Fruit fly (Drosophila melanogaster) whole organism, embryonic: ENCODE results near the gene CG13138.

Experiments
- Aef1 ChIP-seq: fragments of 200-800 bp; sonication (Bioruptor generic); IDR thresholded peaks from 3 replicates; pipeline ENCODE4 v1.3.6; 2022; ENCODE audit warnings: missing biosample characterization, missing genetic modification characterization
- Bdp1 ChIP-seq: fragments of 200-800 bp; sonication (Bioruptor generic); optimal IDR thresholded peaks from 3 replicates; lab custom pipeline; 2016; ENCODE audit warnings: missing biosample characterization, missing genetic modification characterization
- CG10209 ChIP-seq: fragments of 200-800 bp; sonication (Bioruptor generic); optimal IDR thresholded peaks from 3 replicates; lab custom pipeline; 2017; ENCODE audit warnings: missing biosample characterization, mild to moderate bottlenecking, missing genetic modification characterization, missing genetic modification reagents
- CG10979 ChIP-seq: fragments of 200-800 bp; sonication (Bioruptor generic); optimal IDR thresholded peaks from 2 replicates; lab custom pipeline; 2018; ENCODE audit warnings: missing biosample characterization, mild to moderate bottlenecking, missing genetic modification characterization, moderate library complexity
- CG11560 ChIP-seq: fragments of 200-800 bp; sonication (Bioruptor generic); IDR thresholded peaks from 3 replicates; pipeline ENCODE4 v1.3.6; 2022; ENCODE audit warnings: missing biosample characterization, missing genetic modification characterization
- CG11723 ChIP-seq: fragments of 200-800 bp; sonication (Bioruptor generic); optimal IDR thresholded peaks from 2 replicates; lab custom pipeline; 2017; ENCODE audit warnings: missing biosample characterization, mild to moderate bottlenecking, missing genetic modification characterization
- CG14860 ChIP-seq: fragments of 200-800 bp; sonication (Bioruptor generic); IDR thresholded peaks from 3 replicates; pipeline ENCODE4 v1.3.6; 2022; ENCODE audit warnings: missing biosample characterization, missing genetic modification characterization; ENCODE audit not compliant: partially characterized antibody
- CG17829 ChIP-seq: fragments of 200-800 bp; optimal IDR thresholded peaks from 2 replicates; lab custom pipeline; 2019; ENCODE audit warnings: missing biosample characterization, mild to moderate bottlenecking, missing genetic modification characterization, moderate library complexity
- CG1792 ChIP-seq: fragments of 200-800 bp; sonication (Bioruptor generic); optimal IDR thresholded peaks from 2 replicates; lab custom pipeline; 2016; ENCODE audit warnings: missing biosample characterization, missing genetic modification characterization
- CG2129 ChIP-seq: fragments of 200-800 bp; sonication (Bioruptor generic); IDR thresholded peaks from 2 replicates; pipeline ENCODE4 v1.3.6; 2022; ENCODE audit warnings: missing biosample characterization, missing genetic modification characterization; ENCODE audit not compliant: partially characterized antibody
- CG2202 ChIP-seq: fragments of 200-800 bp; sonication (Bioruptor generic); optimal IDR thresholded peaks from 2 replicates; lab custom pipeline; 2018; ENCODE audit warnings: missing biosample characterization, mild to moderate bottlenecking, missing genetic modification characterization
- CG3995 ChIP-seq: fragments of 200-800 bp; sonication (Bioruptor generic); optimal IDR thresholded peaks from 3 replicates; lab custom pipeline; 2016; ENCODE audit warnings: missing biosample characterization, missing genetic modification characterization
- CG6683 ChIP-seq: fragments of 200-800 bp; sonication (Bioruptor generic); optimal IDR thresholded peaks from 2 replicates; lab custom pipeline; 2017; ENCODE audit warnings: missing biosample characterization, mild to moderate bottlenecking, missing genetic modification characterization, missing genetic modification reagents
- CG6689 ChIP-seq: fragments of 200-800 bp; sonication (Bioruptor generic); IDR thresholded peaks from 2 replicates; pipeline ENCODE4 v1.3.6; 2022; ENCODE audit warnings: missing biosample characterization, missing genetic modification characterization
- CG7786 ChIP-seq: fragments of 200-800 bp; sonication (Bioruptor generic); optimal IDR thresholded peaks from 2 replicates; lab custom pipeline; 2016; ENCODE audit warnings: missing biosample characterization, missing genetic modification characterization
- CG8281 ChIP-seq: fragments of 200-800 bp; sonication (Bioruptor generic); optimal IDR thresholded peaks from 2 replicates; lab custom pipeline; 2018; ENCODE audit warnings: missing biosample characterization, mild to moderate bottlenecking, missing genetic modification characterization, moderate library complexity
- CoRest ChIP-seq: fragments of 200-800 bp; sonication (Bioruptor generic); optimal IDR thresholded peaks from 3 replicates; lab custom pipeline; 2018; ENCODE audit warnings: missing biosample characterization, mild to moderate bottlenecking, missing genetic modification characterization, moderate library complexity
- Ets97D ChIP-seq: fragments of 200-800 bp; sonication (Bioruptor generic); optimal IDR thresholded peaks from 3 replicates; lab custom pipeline; 2016; ENCODE audit warnings: missing biosample characterization, missing genetic modification characterization
- Fer3 ChIP-seq: fragments of 200-800 bp; sonication (Bioruptor generic); optimal IDR thresholded peaks from 2 replicates; lab custom pipeline; 2018; ENCODE audit warnings: missing biosample characterization, mild to moderate bottlenecking, missing genetic modification characterization, moderate library complexity
- GATAe ChIP-seq: fragments of 200-800 bp; sonication (Bioruptor generic); conservative IDR thresholded peaks from 2 replicates; pipeline ENCODE4 v1.3.6; 2022; ENCODE audit warnings: missing biosample characterization, missing genetic modification characterization
- HLH3B ChIP-seq: fragments of 200-800 bp; sonication (Bioruptor generic); IDR thresholded peaks from 2 replicates; pipeline ENCODE4 v1.3.6; 2022; ENCODE audit warnings: missing biosample characterization, missing genetic modification characterization
- HLH54F ChIP-seq: fragments of 200-800 bp; sonication (Bioruptor generic); optimal IDR thresholded peaks from 3 replicates; lab custom pipeline; 2016; ENCODE audit warnings: missing biosample characterization, missing genetic modification characterization
- Lpt ChIP-seq: fragments of >200 bp; optimal IDR thresholded peaks from 2 replicates; lab custom pipeline; 2018; ENCODE audit warnings: missing biosample characterization, missing genetic modification characterization
- Meics ChIP-seq: fragments of 200-800 bp; sonication (Bioruptor generic); optimal IDR thresholded peaks from 2 replicates; lab custom pipeline; 2017; ENCODE audit warnings: missing biosample characterization, mild to moderate bottlenecking, missing genetic modification characterization
- NFAT ChIP-seq: fragments of 200-800 bp; sonication (Bioruptor generic); IDR thresholded peaks from 2 replicates; pipeline ENCODE4 v1.3.6; 2022; ENCODE audit warnings: missing biosample characterization, missing genetic modification characterization
- Nf-YB ChIP-seq: fragments of 200-800 bp; sonication (Bioruptor generic); optimal IDR thresholded peaks from 3 replicates; lab custom pipeline; 2019; ENCODE audit warnings: missing biosample characterization, mild to moderate bottlenecking, missing genetic modification characterization, moderate library complexity
- Sox102F ChIP-seq: fragments of 200-800 bp; sonication (Bioruptor generic); optimal IDR thresholded peaks from 2 replicates; lab custom pipeline; 2018; ENCODE audit warnings: missing biosample characterization, mild to moderate bottlenecking, missing genetic modification characterization, moderate library complexity
- Usf ChIP-seq: fragments of 200-800 bp; sonication (Bioruptor generic); optimal IDR thresholded peaks from 2 replicates; lab custom pipeline; 2017; ENCODE audit warnings: missing genotype, missing biosample characterization, missing genetic modification characterization
- ara ChIP-seq: fragments of 200-800 bp; sonication (Bioruptor generic); IDR thresholded peaks from 2 replicates; pipeline ENCODE4 v1.3.6; 2022; ENCODE audit warnings: missing biosample characterization, missing genetic modification characterization
- az2 ChIP-seq: fragments of 200-800 bp; sonication (Bioruptor generic); optimal IDR thresholded peaks from 3 replicates; lab custom pipeline; 2016; ENCODE audit warnings: missing biosample characterization, missing genetic modification characterization
- bigmax ChIP-seq: fragments of 200-800 bp; sonication (Bioruptor generic); optimal IDR thresholded peaks from 2 replicates; lab custom pipeline; 2018; ENCODE audit warnings: missing biosample characterization, mild to moderate bottlenecking, missing genetic modification characterization
- bowl ChIP-seq: fragments of 200-800 bp; sonication (Bioruptor generic); IDR thresholded peaks from 2 replicates; pipeline ENCODE4 v1.3.6; 2022; ENCODE audit warnings: missing biosample characterization, missing genetic modification characterization
- br ChIP-seq: fragments of >200 bp; optimal IDR thresholded peaks from 2 replicates; lab custom pipeline; 2017
- ci ChIP-seq: fragments of 200-800 bp; sonication (Bioruptor generic); IDR thresholded peaks from 3 replicates; pipeline ENCODE4 v1.3.6; 2022; ENCODE audit warnings: missing biosample characterization, missing genetic modification characterization
- danr ChIP-seq: fragments of 200-800 bp; sonication (Bioruptor generic); IDR thresholded peaks from 2 replicates; pipeline ENCODE4 v1.3.6; 2022; ENCODE audit warnings: missing biosample characterization, missing genetic modification characterization
- dpn ChIP-seq, 2 experiments: fragments of 200-800 bp; sonication (Bioruptor generic); optimal IDR thresholded peaks; 3 replicates each; lab custom pipeline; 2016; ENCODE audit warnings: missing biosample characterization in 2 of 2, missing genetic modification characterization in 2 of 2
- dysf ChIP-seq: fragments of 200-800 bp; sonication (Bioruptor generic); IDR thresholded peaks from 3 replicates; pipeline ENCODE4 v1.3.6; 2022; ENCODE audit warnings: missing biosample characterization, missing genetic modification characterization
- gfzf ChIP-seq: fragments of 200-800 bp; sonication (Bioruptor generic); optimal IDR thresholded peaks from 2 replicates; lab custom pipeline; 2016; ENCODE audit warnings: missing biosample characterization, mild to moderate bottlenecking, missing genetic modification characterization, moderate library complexity
- inv ChIP-seq: fragments of 200-800 bp; sonication (Bioruptor generic); IDR thresholded peaks from 2 replicates; pipeline ENCODE4 v1.3.6; 2022; ENCODE audit warnings: missing biosample characterization, missing genetic modification characterization; ENCODE audit not compliant: partially characterized antibody
- jigr1 ChIP-seq: fragments of 200-800 bp; sonication (Bioruptor generic); IDR thresholded peaks from 3 replicates; pipeline ENCODE4 v1.3.6; 2022; ENCODE audit warnings: missing biosample characterization, missing genetic modification characterization
- pb ChIP-seq: fragments of 200-800 bp; sonication (Bioruptor generic); optimal IDR thresholded peaks from 3 replicates; lab custom pipeline; 2016; ENCODE audit warnings: missing biosample characterization, missing genetic modification characterization
- pfk ChIP-seq: fragments of 200-800 bp; sonication (Bioruptor generic); optimal IDR thresholded peaks from 2 replicates; lab custom pipeline; 2018; ENCODE audit warnings: missing biosample characterization, mild to moderate bottlenecking, missing genetic modification characterization, moderate library complexity
- prd ChIP-seq, 3 experiments: fragments of >200 bp in 2 of 3; fragments of 200-800 bp in 1 of 3; sonication (Bioruptor generic) in 1 of 3; optimal IDR thresholded peaks in 2 of 3; IDR thresholded peaks in 1 of 3; 2 replicates in 2 of 3; 3 replicates in 1 of 3; pipeline versions ENCODE4 v1.3.6 to Lab custom; 2017 to 2022; ENCODE audit warnings: missing biosample characterization in 1 of 3, missing genetic modification characterization in 1 of 3
- pros ChIP-seq: fragments of 200-800 bp; sonication (Bioruptor generic); optimal IDR thresholded peaks from 3 replicates; lab custom pipeline; 2019; ENCODE audit warnings: missing biosample characterization, mild to moderate bottlenecking, missing genetic modification characterization, moderate library complexity
- sens ChIP-seq: fragments of 200-800 bp; sonication (Bioruptor generic); peaks from one replicate; lab custom pipeline; 2016; ENCODE audit warnings: missing biosample characterization, missing genetic modification characterization
- sim ChIP-seq: fragments of 200-800 bp; sonication (Bioruptor generic); IDR thresholded peaks from 2 replicates; pipeline ENCODE4 v1.3.6; 2022; ENCODE audit warnings: missing biosample characterization, missing genetic modification characterization
- sima ChIP-seq: fragments of 200-800 bp; sonication (Bioruptor generic); optimal IDR thresholded peaks from 2 replicates; lab custom pipeline; 2016; ENCODE audit warnings: missing biosample characterization, missing genetic modification characterization
- tio ChIP-seq: fragments of 200-800 bp; sonication (Bioruptor generic); optimal IDR thresholded peaks from 2 replicates; lab custom pipeline; 2017; ENCODE audit warnings: missing biosample characterization, missing genetic modification characterization, inconsistent platforms
- zen2 ChIP-seq: fragments of 200-800 bp; sonication (Bioruptor generic); IDR thresholded peaks from 3 replicates; pipeline ENCODE4 v1.3.6; 2022; ENCODE audit warnings: missing biosample characterization, missing genetic modification characterization; ENCODE audit not compliant: partially characterized antibody
- zfh1 ChIP-seq: fragments of 200-800 bp; sonication (Bioruptor generic); IDR thresholded peaks from 3 replicates; pipeline ENCODE4 v1.3.6; 2022; ENCODE audit warnings: missing biosample characterization, missing genetic modification characterization

Gene CG13138

DNA sequence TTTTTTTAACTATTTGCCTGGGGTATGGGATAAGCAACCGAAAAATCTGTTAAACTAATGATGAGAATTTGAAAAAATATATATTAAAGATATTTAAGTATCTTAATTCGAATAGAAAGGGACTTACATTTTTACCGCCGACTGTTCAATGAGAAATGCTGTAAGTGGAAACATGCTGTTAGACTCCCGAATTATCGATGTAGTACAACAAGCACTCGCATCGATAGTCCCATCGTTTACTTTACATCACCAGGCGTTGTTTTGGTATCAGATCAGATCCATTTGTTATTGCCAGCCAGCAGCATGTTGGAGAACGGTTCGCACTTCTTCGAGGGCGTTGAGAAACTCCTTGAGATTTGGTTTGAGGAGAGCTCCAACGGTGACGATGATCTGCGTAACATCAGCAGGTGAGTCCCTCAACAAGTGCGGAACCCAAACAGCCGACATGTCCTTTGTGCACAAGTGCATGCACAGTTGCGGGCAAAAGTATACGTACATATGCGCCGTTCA lies 37.4 kb upstream of the CG13138 start, which contains the start of gene SamDC (continued):
- TF ChIP-seq CG7786 (GFP tag; lab: Kevin White, UChicago) (peak; percentile 16), ci (GFP tag; lab: Robert Waterston, UW) (peak; percentile 66; the same call in 2 of the 3 replicates), Meics (peak; percentile 25), CG3995 (GFP tag; lab: Kevin White, UChicago) (peak; percentile 8), HLH3B (peak; percentile 52; the same call in 1 of the 2 replicates), HLH54F (GFP tag; lab: Kevin White, UChicago) (peak; percentile 23), Usf (GFP tag; lab: Kevin White, UChicago) (no peak), bigmax (peak; percentile 46), gfzf (GFP tag; lab: Kevin White, UChicago) (peak; percentile 35), ara (GFP tag; lab: Robert Waterston, UW) (peak; percentile 58; the same call in 1 of the 2 replicates), inv (GFP tag; lab: Robert Waterston, UW) (peak; percentile 81), CG8281 (tag; lab: Kevin White, UChicago) (no peak), Lpt (GFP tag; lab: Kevin White, UChicago) (no peak), CoRest (tag; lab: Kevin White, UChicago) (peak; percentile 66), CG17829 (tag; lab: Kevin White, UChicago) (peak; percentile 37), CG10209 (GFP tag; lab: Kevin White, UChicago) (peak; percentile 36), pros (GFP tag; lab: Kevin White, UChicago) (peak; percentile 14), Nf-YB (GFP tag; lab: Kevin White, UChicago) (peak; percentile 4), zen2 (GFP tag; lab: Robert Waterston, UW) (no peak; the same call in 2 of the 3 replicates), pb (GFP tag; lab: Kevin White, UChicago) (peak; percentile 39), CG6683 (no peak), GATAe (GFP tag; lab: Robert Waterston, UW) (no peak), danr (no peak), CG2202 (tag; lab: Kevin White, UChicago) (no peak), CG10979 (tag; lab: Kevin White, UChicago) (peak; percentile 16), CG1792 (GFP tag; lab: Kevin White, UChicago) (no peak), Bdp1 (GFP tag; lab: Kevin White, UChicago) (no peak), Ets97D (GFP tag; lab: Kevin White, UChicago) (peak; percentile 42), NFAT (peak; percentile 71; the same call in 1 of the 2 replicates), Sox102F (GFP tag; lab: Kevin White, UChicago) (peak; percentile 54), tio (GFP tag; lab: Kevin White, UChicago) (no peak), Fer3 (tag; lab: Kevin White, UChicago) (peak; percentile 34), CG6689 (GFP tag; lab: Robert Waterston, UW) (0 out of 2 replicates have a peak, but pooled peaks have one; percentile 24), CG11560 (tag; lab: Robert Waterston, UW) (no peak), br (lab: Kevin White, UChicago) (no peak), prd (optimal IDR thresholded peaks at IDR 0.05; lab: Kevin White, UChicago) (no peak), prd (GFP tag; IDR thresholded peaks at IDR 0.05; lab: Robert Waterston, UW) (no peak; the same call in 1 of the 3 replicates), dpn (GFP tag; optimal IDR thresholded peaks at IDR 0.05; lab: Kevin White, UChicago) (peak; percentile 33 to 47), bowl (GFP tag; lab: Robert Waterston, UW) (no peak), CG11723 (GFP tag; lab: Kevin White, UChicago) (peak; percentile 1), sima (GFP tag; lab: Kevin White, UChicago) (no peak), jigr1 (GFP tag; lab: Robert Waterston, UW) (no peak; the same call in 2 of the 3 replicates), sim (GFP tag; lab: Robert Waterston, UW) (no peak), sens (GFP tag; lab: Kevin White, UChicago) (peak; percentile 84), zfh1 (GFP tag; lab: Robert Waterston, UW) (peak; percentile 37; the same call in 1 of the 3 replicates), az2 (peak; percentile 53), Aef1 (GFP tag; lab: Robert Waterston, UW) (peak; percentile 24; the same call in 1 of the 3 replicates), dysf (GFP tag; lab: Robert Waterston, UW) (peak; percentile 59; the same call in 1 of the 3 replicates), pfk (GFP tag; lab: Kevin White, UChicago) (peak; percentile 61), CG2129 (GFP tag; lab: Robert Waterston, UW) (peak; percentile 57; the same call in 1 of the 2 replicates), CG14860 (GFP tag; lab: Robert Waterston, UW) (peak; percentile 61)
